Fruit fly (Drosophila melanogaster) whole organism, embryonic: ENCODE measurements around the gene CG13720.

ENCODE experiments used
- CG17328 ChIP-seq: fragments of 200-800 bp; sonication (Bioruptor generic); IDR thresholded peaks from 2 replicates; pipeline ENCODE4 v1.3.6; 2022; ENCODE audit warnings: missing biosample characterization, missing genetic modification characterization
- CG18599 ChIP-seq: fragments of 200-800 bp; sonication (Bioruptor generic); optimal IDR thresholded peaks from 3 replicates; lab custom pipeline; 2017; ENCODE audit warnings: missing biosample characterization, missing genetic modification characterization, mild to moderate bottlenecking, moderate library complexity, missing genetic modification reagents
- CG8478 ChIP-seq: fragments of >200 bp; optimal IDR thresholded peaks from 2 replicates; lab custom pipeline; 2018
- CG8924 ChIP-seq: fragments of 200-800 bp; optimal IDR thresholded peaks from 3 replicates; lab custom pipeline; 2019; ENCODE audit warnings: missing biosample characterization, mild to moderate bottlenecking, missing genetic modification characterization, moderate library complexity
- CG9727 ChIP-seq: fragments of 200-800 bp; sonication (Bioruptor generic); optimal IDR thresholded peaks from 3 replicates; lab custom pipeline; 2017; ENCODE audit warnings: missing biosample characterization, mild to moderate bottlenecking, missing genetic modification characterization
- Chrac-16 ChIP-seq: fragments of 200-800 bp; sonication (Bioruptor generic); optimal IDR thresholded peaks from 3 replicates; lab custom pipeline; 2016; ENCODE audit warnings: missing biosample characterization, missing genetic modification characterization
- HmgZ ChIP-seq: fragments of 200-800 bp; sonication (Bioruptor generic); optimal IDR thresholded peaks from 2 replicates; lab custom pipeline; 2018; ENCODE audit warnings: missing biosample characterization, mild to moderate bottlenecking, missing genetic modification characterization
- Hr78 ChIP-seq, 2 experiments: fragments of 200-800 bp in 1 of 2; fragments of >200 bp in 1 of 2; sonication (Bioruptor generic) in 1 of 2; optimal IDR thresholded peaks; 2 replicates each; lab custom pipeline; 2017 to 2019; ENCODE audit warnings: missing biosample characterization in 2 of 2, missing genetic modification characterization in 2 of 2, mild to moderate bottlenecking in 1 of 2, moderate library complexity in 1 of 2
- Oaz ChIP-seq: fragments of 200-800 bp; sonication (Bioruptor generic); IDR thresholded peaks from 2 replicates; pipeline ENCODE4 v1.3.6; 2022; ENCODE audit warnings: missing biosample characterization, missing genetic modification characterization
- pita ChIP-seq: fragments of 200-800 bp; sonication (Bioruptor generic); optimal IDR thresholded peaks from 2 replicates; lab custom pipeline; 2017; ENCODE audit warnings: missing biosample characterization, mild to moderate bottlenecking, missing genetic modification characterization

dm6 chr3L:4480764-4481163 is 19.5 kb downstream of the CG13720 start:
- TF ChIP-seq CG8924 (tag; lab: Kevin White, UChicago) = no peak
- no peak for TF ChIP-seq CG17328 (GFP tag; lab: Robert Waterston, UW)
- TF ChIP-seq pita (GFP tag; lab: Kevin White, UChicago) = no peak
- no peak for TF ChIP-seq CG8478 (lab: Kevin White, UChicago)
- no peak for TF ChIP-seq CG18599 (GFP tag; lab: Kevin White, UChicago)
- no peak for TF ChIP-seq HmgZ (tag; lab: Kevin White, UChicago)
- TF ChIP-seq Chrac-16 (GFP tag; lab: Kevin White, UChicago) = no peak
- TF ChIP-seq Oaz (GFP tag; lab: Robert Waterston, UW) = no peak
- TF ChIP-seq Hr78 (GFP tag; optimal IDR thresholded peaks at IDR 0.05; lab: Kevin White, UChicago) = no peak
- no peak for TF ChIP-seq CG9727 (GFP tag; lab: Kevin White, UChicago)
